Worm (Caenorhabditis elegans): ENCODE data around the gene C27A2.7.

ce11 chrII:5067927-5068326 lies 3.2 kb downstream of the C27A2.7 start, which contains the start of gene C27A2.8:
- TF ChIP-seq W03F9.2 (tag; optimal IDR thresholded peaks at IDR 0.05) (no peak), him-1 (tag; optimal IDR thresholded peaks at IDR 0.05) (no peak), dao-5 (tag; optimal IDR thresholded peaks at IDR 0.05) (no peak)
